Fruit fly (Drosophila melanogaster): ENCODE data around the gene tll.

The tll gene

dm6 chr3R:30870317-30870878 is 18.3 kb downstream of the tll start (continued):
- TF ChIP-seq Deaf1 (tag; optimal IDR thresholded peaks at IDR 0.05), result no peak
- TF ChIP-seq HmgD (GFP tag; optimal IDR thresholded peaks at IDR 0.05), result no peak
- no peak for TF ChIP-seq CG18476 (GFP tag; optimal IDR thresholded peaks at IDR 0.05)
- TF ChIP-seq CG14441 (GFP tag; IDR thresholded peaks at IDR 0.05), result no peak
- TF ChIP-seq CG2129 (GFP tag; IDR thresholded peaks at IDR 0.05; ENCODE audit: partially characterized antibody), result no peak
- TF ChIP-seq NC2α (GFP tag; optimal IDR thresholded peaks at IDR 0.05), result no peak
- no peak for TF ChIP-seq eve (GFP tag; optimal IDR thresholded peaks at IDR 0.05)
- no peak for TF ChIP-seq Fer3 (tag; optimal IDR thresholded peaks at IDR 0.05)
- TF ChIP-seq Sry-β (GFP tag; optimal IDR thresholded peaks at IDR 0.05), result no peak
- TF ChIP-seq Adf1 (GFP tag; IDR thresholded peaks at IDR 0.05), result no peak
- no peak for TF ChIP-seq nom (GFP tag; optimal IDR thresholded peaks at IDR 0.05)
- no peak for TF ChIP-seq CG4328 (GFP tag; optimal IDR thresholded peaks at IDR 0.05)
- TF ChIP-seq mirr (GFP tag; optimal IDR thresholded peaks at IDR 0.05), result no peak
- TF ChIP-seq CG4424 (GFP tag; optimal IDR thresholded peaks at IDR 0.05), result no peak
- TF ChIP-seq Atf6 (GFP tag; IDR thresholded peaks at IDR 0.05), result no peak
- TF ChIP-seq CG8478 (optimal IDR thresholded peaks at IDR 0.05), result no peak
- peak; percentile 26; the same call in 1 of the 2 replicates for TF ChIP-seq CG9932 (GFP tag; IDR thresholded peaks at IDR 0.05)

dm6 chr3R:30872301-30873044 is 20.4 kb downstream of the tll start, which contains the start of gene CG15545:
Gene CG15545, minus strand, starts transcription at chr3R:30872351.
- no peak for TF ChIP-seq odd (GFP tag; optimal IDR thresholded peaks at IDR 0.05)
- no peak for TF ChIP-seq ems (GFP tag; optimal IDR thresholded peaks at IDR 0.05)
- peak; percentile 60 for TF ChIP-seq sens (GFP tag)
- TF ChIP-seq CG11723 (GFP tag; optimal IDR thresholded peaks at IDR 0.05), result no peak
- peak; percentile 21 for TF ChIP-seq Blimp-1 (GFP tag; optimal IDR thresholded peaks at IDR 0.05)
- TF ChIP-seq slbo (GFP tag; IDR thresholded peaks at IDR 0.05), result no peak
- TF ChIP-seq CG10267 (tag; optimal IDR thresholded peaks at IDR 0.05), result no peak
- TF ChIP-seq CG17829 (tag; optimal IDR thresholded peaks at IDR 0.05), result no peak
- no peak for TF ChIP-seq ro (GFP tag; IDR thresholded peaks at IDR 0.05)
- TF ChIP-seq pnt (GFP tag; optimal IDR thresholded peaks at IDR 0.05), result no peak
- 0 out of 3 replicates have a peak, but pooled peaks have one; percentile 9 for TF ChIP-seq Mrtf (GFP tag; IDR thresholded peaks at IDR 0.05)
- no peak for TF ChIP-seq CG12769 (tag; optimal IDR thresholded peaks at IDR 0.05)

- no peak for TF ChIP-seq Spps (tag; optimal IDR thresholded peaks at IDR 0.05)
- peak; percentile 32; the same call in 2 of the 3 replicates for TF ChIP-seq row (GFP tag; IDR thresholded peaks at IDR 0.05)
- peak; percentile 38 for TF ChIP-seq CG7839 (tag; optimal IDR thresholded peaks at IDR 0.05)
- no peak for TF ChIP-seq gfzf (GFP tag; optimal IDR thresholded peaks at IDR 0.05)
- peak; percentile 43 for TF ChIP-seq Blimp-1 (GFP tag; optimal IDR thresholded peaks at IDR 0.05)
- no peak for TF ChIP-seq cad (GFP tag; optimal IDR thresholded peaks at IDR 0.05)
- TF ChIP-seq CG2712 (tag; optimal IDR thresholded peaks at IDR 0.05), result peak; percentile 5
- 0 out of 2 replicates have a peak, but pooled peaks have one; percentile 34 for TF ChIP-seq sens-2 (GFP tag; IDR thresholded peaks at IDR 0.05)
- TF ChIP-seq disco-r (GFP tag; optimal IDR thresholded peaks at IDR 0.05), result no peak
- no peak for TF ChIP-seq CG3163 (GFP tag; optimal IDR thresholded peaks at IDR 0.05)
- no peak for TF ChIP-seq sna (GFP tag; IDR thresholded peaks at IDR 0.05; ENCODE audit: partially characterized antibody)
- no peak for TF ChIP-seq CG15479 (GFP tag; optimal IDR thresholded peaks at IDR 0.05)
- TF ChIP-seq gcm2 (GFP tag; optimal IDR thresholded peaks at IDR 0.05), result no peak
- TF ChIP-seq CG32772 (GFP tag; IDR thresholded peaks at IDR 0.05), result peak; percentile 21; the same call in 1 of the 2 replicates
- TF ChIP-seq CG6175 (GFP tag; IDR thresholded peaks at IDR 0.05), result no peak
- TF ChIP-seq CG12769 (tag; optimal IDR thresholded peaks at IDR 0.05), result peak; percentile 4
- no peak for TF ChIP-seq lmd (GFP tag; IDR thresholded peaks at IDR 0.05)
- 0 out of 2 replicates have a peak, but pooled peaks have one; percentile 6 for TF ChIP-seq CG14441 (GFP tag; IDR thresholded peaks at IDR 0.05)
- 0 out of 2 replicates have a peak, but pooled peaks have one; percentile 23 for TF ChIP-seq sisA (GFP tag; IDR thresholded peaks at IDR 0.05)
- TF ChIP-seq Deaf1 (tag; optimal IDR thresholded peaks at IDR 0.05), result no peak
- TF ChIP-seq Gug (GFP tag; IDR thresholded peaks at IDR 0.05), result no peak
- TF ChIP-seq peb (GFP tag; IDR thresholded peaks at IDR 0.05), result no peak
- no peak for TF ChIP-seq CG4282 (GFP tag; optimal IDR thresholded peaks at IDR 0.05)
Measured at dm6 chr3R:30874679-30875078, 22.6 kb downstream of the tll start.
